Fruit fly (Drosophila melanogaster) whole organism, prepupa: Measurements from ENCODE around the gene Cul6.
A peak's percentile ranks its signal among the peaks of the same experiment; 100 is the strongest.

Experiments used
- Blimp-1 ChIP-seq: fragments of 200-800 bp; sonication (Bioruptor generic); optimal IDR thresholded peaks from 3 replicates; lab custom pipeline; 2017; ENCODE audit warnings: missing biosample characterization, missing genetic modification characterization, mild to moderate bottlenecking, moderate library complexity, missing genetic modification reagents
- CG10631 ChIP-seq: fragments of 200-800 bp; sonication (Bioruptor generic); optimal IDR thresholded peaks from 2 replicates; lab custom pipeline; 2016; ENCODE audit warnings: missing biosample characterization, missing genetic modification characterization
- CG10669 ChIP-seq: fragments of 200-800 bp; sonication (Bioruptor generic); optimal IDR thresholded peaks from 3 replicates; lab custom pipeline; 2018; ENCODE audit warnings: missing biosample characterization, mild to moderate bottlenecking, missing genetic modification characterization, moderate library complexity
- CG11902 ChIP-seq: fragments of 200-800 bp; sonication (Bioruptor generic); optimal IDR thresholded peaks from 3 replicates; lab custom pipeline; 2016; ENCODE audit warnings: missing biosample characterization, missing genetic modification characterization
- CG15336 ChIP-seq: fragments of 200-800 bp; sonication (Bioruptor generic); IDR thresholded peaks from 2 replicates; pipeline ENCODE4 v1.3.6; 2022; ENCODE audit warnings: missing biosample characterization, missing genetic modification characterization
- CG1621 ChIP-seq: fragments of 200-800 bp; sonication (Bioruptor generic); optimal IDR thresholded peaks from 3 replicates; lab custom pipeline; 2018; ENCODE audit warnings: missing biosample characterization, mild to moderate bottlenecking, missing genetic modification characterization
- CG16779 ChIP-seq: fragments of 200-800 bp; sonication (Bioruptor generic); optimal IDR thresholded peaks from 3 replicates; lab custom pipeline; 2017; ENCODE audit warnings: missing biosample characterization, mild to moderate bottlenecking, missing genetic modification characterization
- CG3032 ChIP-seq: fragments of 200-800 bp; optimal IDR thresholded peaks from 2 replicates; lab custom pipeline; 2019; ENCODE audit warnings: missing biosample characterization, mild to moderate bottlenecking, missing genetic modification characterization, moderate library complexity
- CG34406 ChIP-seq: fragments of 200-800 bp; sonication (Bioruptor generic); optimal IDR thresholded peaks from 3 replicates; lab custom pipeline; 2016; ENCODE audit warnings: missing biosample characterization, missing genetic modification characterization
- CG3919 ChIP-seq: fragments of 200-800 bp; sonication (Bioruptor generic); optimal IDR thresholded peaks from 3 replicates; lab custom pipeline; 2016; ENCODE audit warnings: missing biosample characterization, missing genetic modification characterization
- CG4318 ChIP-seq: fragments of 200-800 bp; sonication (Bioruptor generic); optimal IDR thresholded peaks from 3 replicates; lab custom pipeline; 2017; ENCODE audit warnings: missing biosample characterization, mild to moderate bottlenecking, missing genetic modification characterization
- CG6163 ChIP-seq: fragments of 200-800 bp; sonication (Bioruptor generic); IDR thresholded peaks from 3 replicates; pipeline ENCODE4 v1.3.6; 2022; ENCODE audit warnings: missing biosample characterization, missing genetic modification characterization
- CG6276 ChIP-seq: fragments of 200-800 bp; sonication (Bioruptor generic); optimal IDR thresholded peaks from 2 replicates; lab custom pipeline; 2017; ENCODE audit warnings: missing biosample characterization, mild to moderate bottlenecking, missing genetic modification characterization
- CG6808 ChIP-seq: fragments of 200-800 bp; sonication (Bioruptor generic); optimal IDR thresholded peaks from 3 replicates; lab custom pipeline; 2017; ENCODE audit warnings: missing biosample characterization, missing genetic modification characterization, mild to moderate bottlenecking, moderate library complexity, missing genetic modification reagents
- CG6854 ChIP-seq: fragments of 200-800 bp; sonication (Bioruptor generic); optimal IDR thresholded peaks from 2 replicates; lab custom pipeline; 2017; ENCODE audit warnings: missing biosample characterization, mild to moderate bottlenecking, missing genetic modification characterization
- CG7368 ChIP-seq: fragments of 200-800 bp; sonication (Bioruptor generic); optimal IDR thresholded peaks from 3 replicates; lab custom pipeline; 2016; ENCODE audit warnings: missing biosample characterization, missing genetic modification characterization
- CG8119 ChIP-seq: fragments of 200-800 bp; sonication (Bioruptor generic); IDR thresholded peaks from 3 replicates; pipeline ENCODE4 v1.3.6; 2022; ENCODE audit warnings: missing biosample characterization, missing genetic modification characterization
- CG8319 ChIP-seq: fragments of 200-800 bp; sonication (Bioruptor generic); optimal IDR thresholded peaks from 3 replicates; lab custom pipeline; 2016; ENCODE audit warnings: missing biosample characterization, missing genetic modification characterization
- CG8632 ChIP-seq: fragments of 200-800 bp; sonication (Bioruptor generic); optimal IDR thresholded peaks from 3 replicates; lab custom pipeline; 2016; ENCODE audit warnings: missing biosample characterization, missing genetic modification characterization
- CG9139 ChIP-seq: fragments of 200-800 bp; sonication (Bioruptor generic); optimal IDR thresholded peaks from 3 replicates; lab custom pipeline; 2017; ENCODE audit warnings: missing biosample characterization, mild to moderate bottlenecking, missing genetic modification characterization
- Eip75B ChIP-seq: fragments of 200-800 bp; sonication (Bioruptor generic); optimal IDR thresholded peaks from 3 replicates; lab custom pipeline; 2016; ENCODE audit warnings: missing biosample characterization, missing genetic modification characterization
- Eip78C ChIP-seq: fragments of 200-800 bp; sonication (Bioruptor generic); peaks from one replicate; lab custom pipeline; 2016; ENCODE audit warnings: missing biosample characterization, missing genetic modification characterization
- Ets96B ChIP-seq: fragments of 200-800 bp; optimal IDR thresholded peaks from 2 replicates; lab custom pipeline; 2019; ENCODE audit warnings: missing biosample characterization, mild to moderate bottlenecking, missing genetic modification characterization, moderate library complexity
- Gug ChIP-seq: fragments of 200-800 bp; sonication (Bioruptor generic); IDR thresholded peaks from 2 replicates; pipeline ENCODE4 v1.3.6; 2022; ENCODE audit warnings: missing biosample characterization, missing genetic modification characterization
- Hr38 ChIP-seq: sonication (Bioruptor generic); optimal IDR thresholded peaks from 2 replicates; lab custom pipeline; 2016; ENCODE audit warnings: missing biosample characterization, missing genetic modification characterization
- Hr39 ChIP-seq: fragments of 200-800 bp; sonication (Bioruptor generic); optimal IDR thresholded peaks from 2 replicates; lab custom pipeline; 2016; ENCODE audit warnings: missing biosample characterization, missing genetic modification characterization
- Met ChIP-seq: fragments of 200-800 bp; sonication (Bioruptor generic); optimal IDR thresholded peaks from 3 replicates; lab custom pipeline; 2016; ENCODE audit warnings: missing biosample characterization, missing genetic modification characterization
- OdsH ChIP-seq: fragments of 200-800 bp; sonication (Bioruptor generic); optimal IDR thresholded peaks from 3 replicates; lab custom pipeline; 2016; ENCODE audit warnings: missing biosample characterization, missing genetic modification characterization
- Smox ChIP-seq: fragments of 200-800 bp; sonication (Bioruptor generic); optimal IDR thresholded peaks from 3 replicates; lab custom pipeline; 2016; ENCODE audit warnings: missing biosample characterization, missing genetic modification characterization
- Sox15 ChIP-seq: fragments of 200-800 bp; sonication (Bioruptor generic); optimal IDR thresholded peaks from 3 replicates; lab custom pipeline; 2016; ENCODE audit warnings: missing biosample characterization, missing genetic modification characterization
- achi ChIP-seq: fragments of 200-800 bp; sonication (Bioruptor generic); optimal IDR thresholded peaks from 3 replicates; lab custom pipeline; 2016; ENCODE audit warnings: missing biosample characterization, missing genetic modification characterization
- cyc ChIP-seq: fragments of 200-800 bp; sonication (Bioruptor generic); optimal IDR thresholded peaks from 3 replicates; lab custom pipeline; 2016; ENCODE audit warnings: missing biosample characterization, missing genetic modification characterization
- dac ChIP-seq: fragments of 200-800 bp; sonication (Bioruptor generic); optimal IDR thresholded peaks from 2 replicates; lab custom pipeline; 2017; ENCODE audit warnings: missing biosample characterization, mild to moderate bottlenecking, missing genetic modification characterization
- dsx ChIP-seq: fragments of 200-800 bp; optimal IDR thresholded peaks from 3 replicates; lab custom pipeline; 2019; ENCODE audit warnings: missing biosample characterization, mild to moderate bottlenecking, missing genetic modification characterization, moderate library complexity; ENCODE audit not compliant: poor library complexity, severe bottlenecking
- eg ChIP-seq: fragments of 200-800 bp; sonication (Bioruptor generic); IDR thresholded peaks from 3 replicates; pipeline ENCODE4 v1.3.6; 2022; ENCODE audit warnings: missing biosample characterization, missing genetic modification characterization
- esn ChIP-seq: fragments of 200-800 bp; sonication (Bioruptor generic); optimal IDR thresholded peaks from 2 replicates; lab custom pipeline; 2016; ENCODE audit warnings: missing biosample characterization, mild to moderate bottlenecking, missing genetic modification characterization, moderate library complexity
- fd59A ChIP-seq: fragments of 200-800 bp; sonication (Bioruptor generic); optimal IDR thresholded peaks from 2 replicates; lab custom pipeline; 2017; ENCODE audit warnings: missing biosample characterization, mild to moderate bottlenecking, missing genetic modification characterization, missing genetic modification reagents
- fd85E ChIP-seq: fragments of 200-800 bp; sonication (Bioruptor generic); optimal IDR thresholded peaks from 3 replicates; lab custom pipeline; 2016; ENCODE audit warnings: missing biosample characterization, missing genetic modification characterization
- fkh ChIP-seq: fragments of 200-800 bp; sonication (Bioruptor generic); optimal IDR thresholded peaks from 3 replicates; lab custom pipeline; 2017; ENCODE audit warnings: missing biosample characterization, mild to moderate bottlenecking, missing genetic modification characterization, moderate library complexity
- lz ChIP-seq: fragments of 200-800 bp; sonication (Bioruptor generic); optimal IDR thresholded peaks from 3 replicates; lab custom pipeline; 2016; ENCODE audit warnings: missing biosample characterization, missing genetic modification characterization
- pdm3 ChIP-seq: fragments of 200-800 bp; sonication (Bioruptor generic); optimal IDR thresholded peaks from 3 replicates; lab custom pipeline; 2016; ENCODE audit warnings: missing biosample characterization, missing genetic modification characterization
- salr ChIP-seq, 2 experiments: fragments of 200-800 bp; sonication (Bioruptor generic); optimal IDR thresholded peaks; 3 replicates each; lab custom pipeline; 2016 to 2018; ENCODE audit warnings: missing biosample characterization in 2 of 2, missing genetic modification characterization in 2 of 2, mild to moderate bottlenecking in 1 of 2
- spab ChIP-seq: fragments of 200-800 bp; sonication (Bioruptor generic); optimal IDR thresholded peaks from 2 replicates; lab custom pipeline; 2017; ENCODE audit warnings: missing biosample characterization, mild to moderate bottlenecking, missing genetic modification characterization, missing genetic modification reagents
- ss ChIP-seq, 2 experiments: fragments of 200-800 bp; sonication (Bioruptor generic); optimal IDR thresholded peaks; 2 replicates in 1 of 2; 3 replicates in 1 of 2; lab custom pipeline; 2017 to 2018; ENCODE audit warnings: mild to moderate bottlenecking in 2 of 2, missing biosample characterization in 2 of 2, missing genetic modification characterization in 2 of 2, moderate library complexity in 1 of 2
- svp ChIP-seq: fragments of 200-800 bp; sonication (Bioruptor generic); peaks from one replicate; lab custom pipeline; 2016; ENCODE audit warnings: missing biosample characterization, missing genetic modification characterization
- vri ChIP-seq: fragments of 200-800 bp; sonication (Bioruptor generic); optimal IDR thresholded peaks from 3 replicates; lab custom pipeline; 2016; ENCODE audit warnings: missing biosample characterization, mild to moderate bottlenecking, missing genetic modification characterization

Gene Cul6

dm6 chr3L:13017803-13018324 is 6.4 kb upstream of the Cul6 start, which contains the start of the genes mRpL20 and Icmt (continued):
- TF ChIP-seq CG4318 (GFP tag; lab: Kevin White, UChicago) (peak; percentile 84), CG10631 (GFP tag; lab: Kevin White, UChicago) (peak; percentile 97), fd59A (GFP tag; lab: Kevin White, UChicago) (peak; percentile 82), CG8632 (GFP tag; lab: Kevin White, UChicago) (peak; percentile 95), Sox15 (peak; percentile 91), achi (GFP tag; lab: Kevin White, UChicago) (peak; percentile 95), OdsH (GFP tag; lab: Kevin White, UChicago) (peak; percentile 96), CG34406 (GFP tag; lab: Kevin White, UChicago) (peak; percentile 96), CG6276 (GFP tag; lab: Kevin White, UChicago) (peak; percentile 81), cyc (GFP tag; lab: Kevin White, UChicago) (peak; percentile 76), Smox (peak; percentile 88), CG6808 (peak; percentile 77), Met (GFP tag; lab: Kevin White, UChicago) (peak; percentile 83), svp (GFP tag; lab: Kevin White, UChicago) (peak; percentile 94), dsx (GFP tag; lab: Kevin White, UChicago) (peak; percentile 95), Hr38 (GFP tag; lab: Kevin White, UChicago) (no peak), eg (GFP tag; lab: Robert Waterston, UW) (peak; percentile 98), fd85E (GFP tag; lab: Kevin White, UChicago) (peak; percentile 35), CG3919 (GFP tag; lab: Kevin White, UChicago) (peak; percentile 86), pdm3 (peak; percentile 87), Gug (GFP tag; lab: Robert Waterston, UW) (peak; percentile 98), vri (GFP tag; lab: Kevin White, UChicago) (peak; percentile 77), dac (GFP tag; lab: Kevin White, UChicago) (peak; percentile 72), CG8319 (GFP tag; lab: Kevin White, UChicago) (peak; percentile 76), CG1621 (tag; lab: Kevin White, UChicago) (peak; percentile 90), CG3032 (tag; lab: Kevin White, UChicago) (peak; percentile 96)

- peak; percentile 75 for TF ChIP-seq CG6808
- peak; percentile 46 to 72 for TF ChIP-seq ss (GFP tag; optimal IDR thresholded peaks at IDR 0.05; lab: Kevin White, UChicago)
- no peak for TF ChIP-seq CG6276 (GFP tag; lab: Kevin White, UChicago)
- TF ChIP-seq salr (GFP tag; optimal IDR thresholded peaks at IDR 0.05; lab: Kevin White, UChicago), result peak; percentile 72
- peak; percentile 76 for TF ChIP-seq Ets96B (tag; lab: Kevin White, UChicago)
- TF ChIP-seq Eip75B (GFP tag; lab: Kevin White, UChicago), result peak; percentile 76
- TF ChIP-seq CG8119 (GFP tag; lab: Robert Waterston, UW), result peak; percentile 86
- TF ChIP-seq CG16779 (tag; lab: Kevin White, UChicago), result no peak
- peak; percentile 65 for TF ChIP-seq Blimp-1
- peak; percentile 66 for TF ChIP-seq dac (GFP tag; lab: Kevin White, UChicago)
- peak; percentile 78 for TF ChIP-seq spab
- TF ChIP-seq CG4318 (GFP tag; lab: Kevin White, UChicago), result peak; percentile 70
- peak; percentile 88 for TF ChIP-seq CG15336
- peak; percentile 83 for TF ChIP-seq Smox
- TF ChIP-seq CG6854 (GFP tag; lab: Kevin White, UChicago), result peak; percentile 38
- peak; percentile 75 for TF ChIP-seq CG11902
- peak; percentile 96 for TF ChIP-seq Eip78C
- TF ChIP-seq CG9139 (GFP tag; lab: Kevin White, UChicago), result peak; percentile 70
- TF ChIP-seq CG8319 (GFP tag; lab: Kevin White, UChicago), result peak; percentile 71
- peak; percentile 70 for TF ChIP-seq CG7368 (GFP tag; lab: Kevin White, UChicago)
- TF ChIP-seq CG10669 (GFP tag; lab: Kevin White, UChicago), result peak; percentile 86
- TF ChIP-seq achi (GFP tag; lab: Kevin White, UChicago), result peak; percentile 70
- TF ChIP-seq CG10631 (GFP tag; lab: Kevin White, UChicago), result peak; percentile 83
- TF ChIP-seq fd85E (GFP tag; lab: Kevin White, UChicago), result peak; percentile 28
- peak; percentile 86 for TF ChIP-seq esn (GFP tag; lab: Kevin White, UChicago)
- peak; percentile 86 for TF ChIP-seq cyc (GFP tag; lab: Kevin White, UChicago)
- TF ChIP-seq Hr38 (GFP tag; lab: Kevin White, UChicago), result no peak
- TF ChIP-seq pdm3, result peak; percentile 84
- peak; percentile 66 for TF ChIP-seq Sox15
- peak; percentile 83 for TF ChIP-seq Hr39
- peak; percentile 50 for TF ChIP-seq fkh
- TF ChIP-seq lz (GFP tag; lab: Kevin White, UChicago), result peak; percentile 82
- TF ChIP-seq CG6163 (GFP tag; lab: Robert Waterston, UW), result peak; percentile 93
- peak; percentile 93 for TF ChIP-seq eg (GFP tag; lab: Robert Waterston, UW)
Measured at dm6 chr3L:13015823-13016465, 4.5 kb upstream of the Cul6 start, which contains the start of gene CG11267. Gene CG11267 (plus strand): TSS chr3L:13016050.
